Fruit fly (Drosophila melanogaster): ENCODE results near the gene RpS30.

- TF ChIP-seq OdsH (GFP tag; optimal IDR thresholded peaks at IDR 0.05): no peak
- no peak for TF ChIP-seq dac (GFP tag; optimal IDR thresholded peaks at IDR 0.05)
- TF ChIP-seq Lpt (GFP tag; optimal IDR thresholded peaks at IDR 0.05): no peak
- no peak for TF ChIP-seq CG11762 (GFP tag; optimal IDR thresholded peaks at IDR 0.05; ENCODE audit: insufficient read depth)
Observed at dm6 chr3R:20890920-20891319, 40.6 kb downstream of the RpS30 start.
